Fruit fly (Drosophila melanogaster): ENCODE results near the gene CG43052.

- TF ChIP-seq CG11617 (GFP tag; optimal IDR thresholded peaks at IDR 0.05): peak; percentile 61
- peak; percentile 60 for TF ChIP-seq tj (GFP tag; optimal IDR thresholded peaks at IDR 0.05)
- TF ChIP-seq pad (GFP tag; optimal IDR thresholded peaks at IDR 0.05): peak; percentile 43
- TF ChIP-seq kay (GFP tag; ENCODE audit: borderline replicate concordance): no peak
- TF ChIP-seq CG1620 (GFP tag; optimal IDR thresholded peaks at IDR 0.05): no peak
- TF ChIP-seq bab1 (GFP tag; optimal IDR thresholded peaks at IDR 0.05): peak; percentile 11
- peak; percentile 58 for TF ChIP-seq cic (GFP tag; optimal IDR thresholded peaks at IDR 0.05)
- TF ChIP-seq CG14711 (tag; optimal IDR thresholded peaks at IDR 0.05): peak; percentile 36
- no peak for TF ChIP-seq Crg-1 (GFP tag; optimal IDR thresholded peaks at IDR 0.05)
Measured at dm6 chr2L:14394298-14395064, 42.6 kb downstream of the CG43052 start.

Measured in whole organism, adult.